Worm (Caenorhabditis elegans) whole organism, L4 larva: Measurements from ENCODE around the gene gid-2.

ENCODE experiments used
- D1046.2 ChIP-seq: fragments of 200-800 bp; sonication (Bioruptor generic); IDR thresholded peaks from 2 replicates; pipeline ENCODE4 v1.3.6; 2022; ENCODE audit warnings: missing genetic modification characterization, missing compliant biosample characterization
- F10B5.3 ChIP-seq: sonication (generic microtip); optimal IDR thresholded peaks from 2 replicates; lab custom pipeline; 2016; ENCODE audit warnings: mild to moderate bottlenecking, missing genetic modification characterization, missing compliant biosample characterization
- F26F4.8 ChIP-seq: fragments of 200-800 bp; sonication (Bioruptor generic); conservative IDR thresholded peaks from 2 replicates; pipeline ENCODE4 v1.3.6; 2022; ENCODE audit warnings: missing genetic modification characterization, missing compliant biosample characterization
- T26A8.4 ChIP-seq: fragments of 200-800 bp; sonication (Bioruptor generic); IDR thresholded peaks from 2 replicates; pipeline ENCODE4 v1.3.6; 2022; ENCODE audit warnings: missing genetic modification characterization, missing compliant biosample characterization
- Y48G9A.11 ChIP-seq: fragments of 200-800 bp; sonication (Bioruptor generic); IDR thresholded peaks from 2 replicates; pipeline ENCODE4 v1.3.6; 2022; ENCODE audit warnings: missing genetic modification reagents, missing genetic modification characterization, missing compliant biosample characterization
- Y5F2A.4 ChIP-seq: fragments of 200-800 bp; sonication (Bioruptor generic); optimal IDR thresholded peaks from 2 replicates; lab custom pipeline; 2018; ENCODE audit warnings: mild to moderate bottlenecking, missing genetic modification characterization, missing compliant biosample characterization
- aha-1 ChIP-seq: fragments of 150-350 bp; peaks from one replicate; lab custom pipeline; 2014; ENCODE audit warnings: missing biosample characterization, missing genetic modification characterization
- arid-1 ChIP-seq: fragments of 200-800 bp; sonication (Bioruptor generic); conservative IDR thresholded peaks from 2 replicates; pipeline ENCODE4 v1.3.6; 2022; ENCODE audit warnings: missing genetic modification reagents, missing genetic modification characterization, missing compliant biosample characterization
- attf-4 ChIP-seq: sonication (generic microtip); optimal IDR thresholded peaks from 3 replicates; lab custom pipeline; 2017; ENCODE audit warnings: missing biosample characterization, missing genetic modification characterization
- ceh-20 ChIP-seq: fragments of 200-800 bp; sonication (Bioruptor generic); IDR thresholded peaks from 2 replicates; pipeline ENCODE4 v1.3.6; 2022; ENCODE audit warnings: missing genetic modification reagents, missing genetic modification characterization, missing compliant biosample characterization
- ceh-28 ChIP-seq: fragments of 150-350 bp; optimal IDR thresholded peaks from 2 replicates; lab custom pipeline; 2014; ENCODE audit warnings: missing biosample characterization, missing genetic modification reagents, missing genetic modification characterization
- ces-1 ChIP-seq: fragments of 150-350 bp; sonication (generic microtip); optimal IDR thresholded peaks from 4 replicates; lab custom pipeline; 2014; ENCODE audit warnings: missing biosample characterization, missing genetic modification reagents, missing genetic modification characterization
- cey-2 ChIP-seq: sonication (generic microtip); optimal IDR thresholded peaks from 3 replicates; lab custom pipeline; 2017; ENCODE audit warnings: missing genetic modification characterization, mild to moderate bottlenecking, missing compliant biosample characterization, antibody characterized with exemption, borderline replicate concordance; ENCODE audit not compliant: insufficient read depth
- daf-12 ChIP-seq: fragments of 150-350 bp; optimal IDR thresholded peaks from 2 replicates; lab custom pipeline; 2014; ENCODE audit warnings: missing biosample characterization, missing genetic modification reagents, missing genetic modification characterization
- daf-16 ChIP-seq, 3 experiments: sonication (generic microtip); optimal IDR thresholded peaks; 2 replicates each; lab custom pipeline; 2016 to 2017; ENCODE audit warnings: missing genetic modification characterization in 3 of 3, missing genetic modification reagents in 3 of 3, mild to moderate bottlenecking in 2 of 3, missing compliant biosample characterization in 2 of 3, missing biosample characterization in 1 of 3, moderate library complexity in 1 of 3
- dmd-6 ChIP-seq: fragments of 200-800 bp; sonication (Bioruptor generic); IDR thresholded peaks from 2 replicates; pipeline ENCODE4 v1.3.6; 2022; ENCODE audit warnings: missing genetic modification reagents, missing genetic modification characterization, missing compliant biosample characterization
- duxl-1 ChIP-seq: sonication (generic microtip); optimal IDR thresholded peaks from 2 replicates; lab custom pipeline; 2016; ENCODE audit warnings: mild to moderate bottlenecking, missing genetic modification characterization, moderate library complexity, missing compliant biosample characterization; ENCODE audit not compliant: poor library complexity
- dve-1 ChIP-seq: sonication (generic microtip); optimal IDR thresholded peaks from 2 replicates; lab custom pipeline; 2017; ENCODE audit warnings: antibody characterized with exemption, mild to moderate bottlenecking, missing genetic modification characterization, missing compliant biosample characterization; ENCODE audit not compliant: insufficient read depth
- egl-43 ChIP-seq: fragments of 200-800 bp; sonication (Bioruptor generic); IDR thresholded peaks from 2 replicates; pipeline ENCODE4 v1.3.6; 2022; ENCODE audit warnings: missing genetic modification reagents, missing genetic modification characterization, missing compliant biosample characterization
- fkh-10 ChIP-seq: fragments of 150-350 bp; optimal IDR thresholded peaks from 2 replicates; lab custom pipeline; 2014; ENCODE audit warnings: missing biosample characterization, missing genetic modification reagents, missing genetic modification characterization
- hlh-11 ChIP-seq: fragments of 200-800 bp; sonication (Bioruptor generic); optimal IDR thresholded peaks from 2 replicates; lab custom pipeline; 2018; ENCODE audit warnings: mild to moderate bottlenecking, missing genetic modification characterization, missing compliant biosample characterization
- hlh-30 ChIP-seq: sonication (generic microtip); optimal IDR thresholded peaks from 2 replicates; lab custom pipeline; 2017; ENCODE audit warnings: antibody characterized with exemption, mild to moderate bottlenecking, missing genetic modification characterization, missing compliant biosample characterization; ENCODE audit not compliant: insufficient read depth
- jun-1 ChIP-seq: fragments of 150-350 bp; optimal IDR thresholded peaks from 2 replicates; lab custom pipeline; 2014; ENCODE audit warnings: missing biosample characterization, missing genetic modification reagents, missing genetic modification characterization
- lim-7 ChIP-seq: fragments of 200-800 bp; sonication (Bioruptor generic); IDR thresholded peaks from 2 replicates; pipeline ENCODE4 v1.3.6; 2022; ENCODE audit warnings: missing genetic modification characterization, missing compliant biosample characterization
- lin-13 ChIP-seq: fragments of 150-350 bp; optimal IDR thresholded peaks from 2 replicates; lab custom pipeline; 2014; ENCODE audit warnings: missing biosample characterization, missing genetic modification reagents, missing genetic modification characterization
- lin-15B ChIP-seq: fragments of 150-350 bp; sonication (generic microtip); optimal IDR thresholded peaks from 3 replicates; lab custom pipeline; 2014; ENCODE audit warnings: missing biosample characterization, missing genetic modification characterization
- lsy-2 ChIP-seq, 2 experiments: fragments of 150-350 bp in 1 of 2; sonication (generic microtip) in 1 of 2; optimal IDR thresholded peaks; 2 replicates each; lab custom pipeline; 2014 to 2017; ENCODE audit warnings: missing biosample characterization in 2 of 2, missing genetic modification characterization in 2 of 2
- madf-9 ChIP-seq: fragments of 200-800 bp; sonication (Bioruptor generic); conservative IDR thresholded peaks from 2 replicates; pipeline ENCODE4 v1.3.6; 2022; ENCODE audit warnings: missing genetic modification reagents, missing genetic modification characterization, missing compliant biosample characterization
- mdt-29 ChIP-seq: fragments of 200-800 bp; sonication (Bioruptor generic); IDR thresholded peaks from 2 replicates; pipeline ENCODE4 v1.3.6; 2022; ENCODE audit warnings: missing genetic modification reagents, missing genetic modification characterization, missing compliant biosample characterization
- mep-1 ChIP-seq: fragments of 150-350 bp; sonication (generic microtip); optimal IDR thresholded peaks from 3 replicates; lab custom pipeline; 2014; ENCODE audit warnings: missing biosample characterization, missing genetic modification characterization
- mxl-2 ChIP-seq: fragments of 200-800 bp; sonication (Bioruptor generic); conservative IDR thresholded peaks from 2 replicates; pipeline ENCODE4 v1.3.6; 2022; ENCODE audit warnings: missing genetic modification reagents, missing genetic modification characterization, missing compliant biosample characterization
- mxl-3 ChIP-seq: fragments of 200-800 bp; sonication (Bioruptor generic); optimal IDR thresholded peaks from 2 replicates; lab custom pipeline; 2018; ENCODE audit warnings: mild to moderate bottlenecking, missing genetic modification characterization, missing compliant biosample characterization
- nhr-237 ChIP-seq: sonication (generic microtip); optimal IDR thresholded peaks from 2 replicates; lab custom pipeline; 2017; ENCODE audit warnings: missing biosample characterization, missing genetic modification characterization
- nhr-28 ChIP-seq: fragments of 150-350 bp; optimal IDR thresholded peaks from 2 replicates; lab custom pipeline; 2014; ENCODE audit warnings: missing biosample characterization, missing genetic modification characterization
- nhr-42 ChIP-seq: fragments of 200-800 bp; sonication (Bioruptor generic); IDR thresholded peaks from 2 replicates; pipeline ENCODE4 v1.3.6; 2022; ENCODE audit warnings: missing genetic modification characterization, missing compliant biosample characterization
- nhr-76 ChIP-seq: fragments of 150-350 bp; optimal IDR thresholded peaks from 2 replicates; lab custom pipeline; 2014; ENCODE audit warnings: missing biosample characterization, missing genetic modification characterization
- pha-4 ChIP-seq, 2 experiments: fragments of 150-350 bp in 1 of 2; fragments of 200-800 bp in 1 of 2; sonication (Bioruptor generic) in 1 of 2; IDR thresholded peaks in 1 of 2; optimal IDR thresholded peaks in 1 of 2; 2 replicates each; pipeline versions ENCODE4 v1.3.6 to Lab custom; 2014 to 2022; ENCODE audit warnings: missing genetic modification characterization in 2 of 2, missing genetic modification reagents in 2 of 2, missing biosample characterization in 1 of 2, missing compliant biosample characterization in 1 of 2
- php-3 ChIP-seq: fragments of 200-800 bp; sonication (Bioruptor generic); IDR thresholded peaks from 2 replicates; pipeline ENCODE4 v1.3.6; 2022; ENCODE audit warnings: missing genetic modification reagents, missing genetic modification characterization, missing compliant biosample characterization
- pqm-1 ChIP-seq: sonication (generic microtip); optimal IDR thresholded peaks from 2 replicates; lab custom pipeline; 2017; ENCODE audit warnings: missing biosample characterization, missing genetic modification characterization
- rbr-2 ChIP-seq: sonication (generic microtip); optimal IDR thresholded peaks from 2 replicates; lab custom pipeline; 2016; ENCODE audit warnings: missing genotype, missing genetic modification characterization, missing compliant biosample characterization
- set-16 ChIP-seq: fragments of 200-800 bp; sonication (Bioruptor generic); IDR thresholded peaks from 2 replicates; pipeline ENCODE4 v1.3.6; 2022; ENCODE audit warnings: missing genetic modification reagents, missing genetic modification characterization, missing compliant biosample characterization
- snpc-4 ChIP-seq: fragments of 150-350 bp; optimal IDR thresholded peaks from 2 replicates; lab custom pipeline; 2014; ENCODE audit warnings: missing biosample characterization, missing genetic modification characterization
- spr-3 ChIP-seq: fragments of 200-800 bp; sonication (Bioruptor generic); optimal IDR thresholded peaks from 2 replicates; lab custom pipeline; 2018; ENCODE audit warnings: mild to moderate bottlenecking, missing genetic modification characterization, missing compliant biosample characterization
- tag-97 ChIP-seq: fragments of 200-800 bp; sonication (Bioruptor generic); IDR thresholded peaks from 2 replicates; pipeline ENCODE4 v1.3.6; 2022; ENCODE audit warnings: missing genetic modification characterization, missing compliant biosample characterization
- vab-7 ChIP-seq: fragments of 200-800 bp; sonication (Bioruptor generic); IDR thresholded peaks from 2 replicates; pipeline ENCODE4 v1.3.6; 2022; ENCODE audit warnings: missing genetic modification reagents, missing genetic modification characterization, missing compliant biosample characterization
- zag-1 ChIP-seq: fragments of 150-350 bp; optimal IDR thresholded peaks from 2 replicates; lab custom pipeline; 2014; ENCODE audit warnings: missing biosample characterization, missing genetic modification characterization
- zfp-2 ChIP-seq: sonication (generic microtip); optimal IDR thresholded peaks from 2 replicates; lab custom pipeline; 2016; ENCODE audit warnings: mild to moderate bottlenecking, missing genetic modification characterization, missing compliant biosample characterization
- ztf-7 ChIP-seq: fragments of 150-350 bp; optimal IDR thresholded peaks from 2 replicates; lab custom pipeline; 2014; ENCODE audit warnings: missing biosample characterization, missing genetic modification characterization

The gid-2 gene

DNA sequence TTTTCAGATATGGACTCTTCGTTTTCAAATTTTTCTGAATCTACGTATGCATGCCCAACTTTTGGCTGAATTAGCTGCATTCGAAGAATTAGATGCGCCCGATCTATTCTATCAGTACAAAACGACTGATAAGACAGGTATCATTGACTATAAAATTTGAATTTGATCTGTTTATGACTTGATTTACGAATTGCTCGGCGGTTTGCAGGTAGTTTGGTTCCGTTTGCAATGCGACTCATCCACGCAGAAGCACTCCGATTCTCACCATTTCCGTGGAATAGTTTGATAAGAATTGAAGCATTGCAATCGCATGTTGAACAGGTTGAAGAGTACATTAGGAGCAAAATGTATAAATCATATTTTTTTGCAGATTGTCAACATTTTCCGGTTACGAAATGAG lies 27.8 kb downstream of the gid-2 start:
- TF ChIP-seq F10B5.3 (tag; lab: Kevin White, UChicago) = no peak
- no peak for TF ChIP-seq nhr-42 (GFP tag; lab: Robert Waterston, UW)
- no peak for TF ChIP-seq Y48G9A.11 (GFP tag; lab: Robert Waterston, UW)
- TF ChIP-seq nhr-76 = no peak
- peak; percentile 84 for TF ChIP-seq dmd-6 (GFP tag; lab: Robert Waterston, UW)
- TF ChIP-seq nhr-28 (tag; lab: Kevin White, UChicago) = peak; percentile 38
- no peak for TF ChIP-seq rbr-2
- no peak for TF ChIP-seq daf-16 (GFP tag; optimal IDR thresholded peaks at IDR 0.05; lab: Kevin White, UChicago)
- TF ChIP-seq daf-16 (tag; optimal IDR thresholded peaks at IDR 0.05; lab: Kevin White, UChicago) = peak; percentile 49
- no peak for TF ChIP-seq madf-9
- no peak for TF ChIP-seq hlh-30 (tag; lab: Kevin White, UChicago)
- peak; percentile 53; the same call in 1 of the 2 replicates for TF ChIP-seq php-3 (GFP tag; lab: Robert Waterston, UW)
- TF ChIP-seq mep-1 (tag; lab: Kevin White, UChicago) = no peak
- no peak for TF ChIP-seq duxl-1
- TF ChIP-seq mdt-29 = no peak
- no peak for TF ChIP-seq T26A8.4
- no peak for TF ChIP-seq mxl-3 (GFP tag; lab: Kevin White, UChicago)
- TF ChIP-seq ceh-28 (tag; lab: Kevin White, UChicago) = no peak
- peak; percentile 49 for TF ChIP-seq pqm-1 (tag; lab: Kevin White, UChicago)
- TF ChIP-seq zfp-2 (tag; lab: Kevin White, UChicago) = no peak
- TF ChIP-seq D1046.2 (GFP tag; lab: Robert Waterston, UW) = no peak
- no peak for TF ChIP-seq lin-15B (tag; lab: Kevin White, UChicago)
- TF ChIP-seq F26F4.8 (GFP tag; lab: Robert Waterston, UW) = no peak
- TF ChIP-seq spr-3 (GFP tag; lab: Kevin White, UChicago) = no peak
- TF ChIP-seq ceh-20 (GFP tag; lab: Robert Waterston, UW) = 0 out of 2 replicates have a peak, but pooled peaks have one; percentile 39
- TF ChIP-seq snpc-4 = no peak
- TF ChIP-seq zag-1 (tag; lab: Kevin White, UChicago) = no peak
- no peak for TF ChIP-seq mxl-2
- TF ChIP-seq nhr-237 (tag; lab: Kevin White, UChicago) = no peak
- TF ChIP-seq ztf-7 = no peak
- TF ChIP-seq daf-12 = no peak
- TF ChIP-seq Y5F2A.4 (GFP tag; lab: Kevin White, UChicago) = no peak
- no peak for TF ChIP-seq lsy-2 (tag; optimal IDR thresholded peaks at IDR 0.05; lab: Kevin White, UChicago)
- TF ChIP-seq aha-1 (tag; lab: Kevin White, UChicago) = peak; percentile 68
- TF ChIP-seq vab-7 (GFP tag; lab: Robert Waterston, UW) = no peak
- TF ChIP-seq fkh-10 (GFP tag; lab: Kevin White, UChicago) = no peak
- peak; percentile 51 for TF ChIP-seq hlh-11 (tag; lab: Kevin White, UChicago)

DNA sequence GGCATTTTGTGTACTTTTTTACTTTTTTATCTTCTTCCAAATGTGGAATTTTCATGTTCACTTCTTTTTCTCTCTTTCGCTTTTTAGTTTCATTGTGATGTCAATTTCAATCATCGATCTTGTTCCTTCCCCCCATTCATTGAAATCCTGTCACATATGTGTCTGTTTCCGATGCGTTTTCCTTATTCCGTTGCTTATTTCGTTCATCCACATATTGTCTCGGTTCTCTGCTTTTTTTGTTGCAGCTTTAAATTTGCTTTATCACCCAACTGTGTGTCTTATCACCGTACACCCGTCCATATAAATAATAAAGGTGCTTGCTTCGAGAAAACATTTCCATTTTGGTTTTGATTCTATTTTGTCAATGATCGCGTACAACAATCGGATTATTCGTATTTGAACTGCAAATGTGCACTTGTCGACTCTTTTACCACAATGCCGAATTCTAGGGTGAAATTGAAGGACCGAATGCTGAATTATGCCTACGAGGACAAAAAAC lies 29.5 kb downstream of the gid-2 start, which contains the start of the genes C43H6.12 and trpp-12:
C43H6.12 (plus strand) TSS at position 365 of the 499 bp plus-strand sequence.
trpp-12 (plus strand) TSS at position 449 of the 499 bp plus-strand sequence.
- TF ChIP-seq pha-4 (GFP tag; IDR thresholded peaks at IDR 0.05; lab: Robert Waterston, UW) (no peak), pha-4 (tag; optimal IDR thresholded peaks at IDR 0.05; lab: Kevin White, UChicago) (no peak), hlh-30 (tag; lab: Kevin White, UChicago) (no peak), snpc-4 (no peak), F10B5.3 (tag; lab: Kevin White, UChicago) (no peak), daf-16 (GFP tag; optimal IDR thresholded peaks at IDR 0.05; lab: Kevin White, UChicago) (no peak), daf-16 (tag; optimal IDR thresholded peaks at IDR 0.05; lab: Kevin White, UChicago) (peak; percentile 6), dve-1 (tag; lab: Kevin White, UChicago) (peak; percentile 27), cey-2 (tag; lab: Kevin White, UChicago) (no peak), jun-1 (tag; lab: Kevin White, UChicago) (no peak), tag-97 (GFP tag; lab: Robert Waterston, UW) (no peak), nhr-28 (tag; lab: Kevin White, UChicago) (no peak), lin-13 (GFP tag; lab: Kevin White, UChicago) (no peak), ces-1 (GFP tag; lab: Kevin White, UChicago) (no peak), lim-7 (GFP tag; lab: Robert Waterston, UW) (no peak), egl-43 (GFP tag; lab: Robert Waterston, UW) (no peak), attf-4 (tag; lab: Kevin White, UChicago) (no peak), set-16 (no peak), dmd-6 (GFP tag; lab: Robert Waterston, UW) (peak; percentile 79), arid-1 (GFP tag; lab: Robert Waterston, UW) (no peak)
